Worm (Caenorhabditis elegans) whole organism, late embryonic: Measurements from ENCODE around the gene Y75B8A.33.

Experiments used
- C38D4.7 ChIP-seq: fragments of 200-800 bp; sonication (Bioruptor generic); optimal IDR thresholded peaks from 2 replicates; lab custom pipeline; 2018; ENCODE audit warnings: mild to moderate bottlenecking, missing genetic modification characterization, moderate library complexity, missing compliant biosample characterization
- ahr-1 ChIP-seq: sonication (generic microtip); optimal IDR thresholded peaks from 2 replicates; lab custom pipeline; 2016; ENCODE audit warnings: missing genetic modification characterization, missing compliant biosample characterization
- ama-1 ChIP-seq: fragments of 150-350 bp; optimal IDR thresholded peaks from 2 replicates; lab custom pipeline; 2014
- ceh-19 ChIP-seq: fragments of 200-800 bp; sonication (Bioruptor generic); optimal IDR thresholded peaks from 2 replicates; lab custom pipeline; 2018; ENCODE audit warnings: mild to moderate bottlenecking, missing genetic modification characterization, missing compliant biosample characterization
- ceh-24 ChIP-seq: sonication (generic microtip); optimal IDR thresholded peaks from 2 replicates; lab custom pipeline; 2016; ENCODE audit warnings: mild to moderate bottlenecking, missing genetic modification characterization, missing compliant biosample characterization
- ceh-31 ChIP-seq: sonication (generic microtip); optimal IDR thresholded peaks from 2 replicates; lab custom pipeline; 2016; ENCODE audit warnings: missing genetic modification characterization, missing compliant biosample characterization
- ceh-34 ChIP-seq: sonication (generic microtip); optimal IDR thresholded peaks from 2 replicates; lab custom pipeline; 2016; ENCODE audit warnings: mild to moderate bottlenecking, missing genetic modification characterization, missing compliant biosample characterization
- ceh-48 ChIP-seq: sonication (generic microtip); optimal IDR thresholded peaks from 2 replicates; lab custom pipeline; 2016; ENCODE audit warnings: missing genetic modification characterization, inconsistent platforms, missing compliant biosample characterization
- ceh-6 ChIP-seq: fragments of 200-800 bp; sonication (Bioruptor generic); optimal IDR thresholded peaks from 2 replicates; lab custom pipeline; 2018; ENCODE audit warnings: mild to moderate bottlenecking, missing genetic modification characterization, missing compliant biosample characterization
- dve-1 ChIP-seq: sonication (generic microtip); optimal IDR thresholded peaks from 2 replicates; lab custom pipeline; 2017; ENCODE audit warnings: antibody characterized with exemption, mild to moderate bottlenecking, missing genetic modification characterization, missing compliant biosample characterization
- elt-2 ChIP-seq: sonication (generic microtip); optimal IDR thresholded peaks from 2 replicates; lab custom pipeline; 2016; ENCODE audit warnings: missing genetic modification reagents, missing genetic modification characterization, missing compliant biosample characterization
- elt-4 ChIP-seq: sonication (generic microtip); optimal IDR thresholded peaks from 2 replicates; lab custom pipeline; 2016; ENCODE audit warnings: missing genetic modification characterization, missing compliant biosample characterization
- fax-1 ChIP-seq: sonication (generic microtip); optimal IDR thresholded peaks from 2 replicates; lab custom pipeline; 2016; ENCODE audit warnings: missing genotype, missing genetic modification characterization, missing compliant biosample characterization
- hlh-13 ChIP-seq: fragments of 200-800 bp; sonication (Bioruptor generic); optimal IDR thresholded peaks from 2 replicates; lab custom pipeline; 2018; ENCODE audit warnings: mild to moderate bottlenecking, missing genetic modification characterization, missing compliant biosample characterization
- hlh-15 ChIP-seq: sonication (generic microtip); optimal IDR thresholded peaks from 2 replicates; lab custom pipeline; 2016; ENCODE audit warnings: missing genetic modification characterization, missing compliant biosample characterization
- hlh-30 ChIP-seq: sonication (generic microtip); optimal IDR thresholded peaks from 2 replicates; lab custom pipeline; 2017; ENCODE audit warnings: antibody characterized with exemption, missing genetic modification characterization, missing compliant biosample characterization; ENCODE audit not compliant: insufficient read depth
- madf-2 ChIP-seq: sonication (generic microtip); optimal IDR thresholded peaks from 2 replicates; lab custom pipeline; 2017; ENCODE audit warnings: missing genetic modification characterization, missing compliant biosample characterization
- mec-3 ChIP-seq: sonication (generic microtip); optimal IDR thresholded peaks from 2 replicates; lab custom pipeline; 2016; ENCODE audit warnings: borderline replicate concordance, missing genetic modification characterization, missing compliant biosample characterization
- nfya-1 ChIP-seq: sonication (generic microtip); optimal IDR thresholded peaks from 2 replicates; lab custom pipeline; 2017; ENCODE audit warnings: missing genetic modification characterization, mild to moderate bottlenecking, missing compliant biosample characterization, antibody characterized with exemption, moderate library complexity
- nhr-232 ChIP-seq: sonication (generic microtip); optimal IDR thresholded peaks from 2 replicates; lab custom pipeline; 2016; ENCODE audit warnings: missing genetic modification characterization, missing compliant biosample characterization
- pax-1 ChIP-seq: fragments of 150-350 bp; optimal IDR thresholded peaks from 2 replicates; lab custom pipeline; 2014; ENCODE audit warnings: missing biosample characterization, missing genetic modification characterization
- pqm-1 ChIP-seq: sonication (generic microtip); optimal IDR thresholded peaks from 2 replicates; lab custom pipeline; 2016; ENCODE audit warnings: missing genetic modification characterization, missing compliant biosample characterization
- ref-2 ChIP-seq: sonication (generic microtip); optimal IDR thresholded peaks from 2 replicates; lab custom pipeline; 2016; ENCODE audit warnings: missing genetic modification characterization, missing compliant biosample characterization
- syd-9 ChIP-seq: sonication (generic microtip); optimal IDR thresholded peaks from 2 replicates; lab custom pipeline; 2016; ENCODE audit warnings: mild to moderate bottlenecking, missing genetic modification characterization, moderate library complexity, missing compliant biosample characterization
- tbx-2 ChIP-seq: sonication (generic microtip); optimal IDR thresholded peaks from 2 replicates; lab custom pipeline; 2016; ENCODE audit warnings: missing genetic modification characterization, missing compliant biosample characterization

Gene Y75B8A.33

DNA sequence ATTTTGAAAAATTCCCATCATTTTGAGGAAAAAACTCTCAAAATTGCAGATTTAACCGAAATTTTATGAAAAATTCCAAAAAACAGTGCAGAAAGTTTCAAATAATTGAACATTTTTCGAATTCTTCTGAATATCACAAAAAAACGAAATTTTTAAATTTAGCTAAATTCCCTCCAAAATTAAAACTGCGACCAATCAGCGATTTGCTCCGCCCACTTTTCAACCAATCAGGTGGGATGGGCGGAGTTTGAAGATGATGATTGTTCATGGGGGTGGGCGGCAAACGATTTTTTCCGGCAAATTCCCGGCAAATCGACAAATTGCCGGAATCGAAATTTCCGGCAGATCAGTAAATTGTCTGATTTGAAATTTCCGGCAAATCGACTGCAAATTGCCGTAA is 32.9 kb downstream of the Y75B8A.33 start:
- TF ChIP-seq hlh-13 (GFP tag; lab: Kevin White, UChicago): no peak
- peak; percentile 80 for TF ChIP-seq nfya-1
- no peak for TF ChIP-seq pqm-1 (tag; lab: Kevin White, UChicago)
- TF ChIP-seq fax-1 (tag; lab: Kevin White, UChicago): no peak
- no peak for TF ChIP-seq ceh-6

DNA sequence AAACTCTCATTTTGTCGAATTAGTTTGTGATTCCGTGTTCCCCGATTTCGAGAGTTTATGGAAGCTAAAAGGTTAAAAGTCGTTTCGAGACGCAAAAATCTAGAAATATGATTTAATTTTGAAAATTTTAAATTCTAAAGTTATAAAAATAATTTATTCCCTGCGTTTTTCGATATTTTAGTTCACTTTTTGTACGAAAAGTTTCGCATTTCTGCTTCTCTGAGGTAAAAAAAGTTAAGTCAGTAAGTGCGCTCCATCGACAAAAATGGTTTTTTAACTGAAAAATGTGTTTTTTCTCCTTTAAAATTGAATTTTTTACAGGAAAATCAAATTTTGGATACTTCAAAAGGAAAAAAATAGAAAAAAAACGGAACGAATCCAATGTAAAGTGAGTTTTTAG is 33.7 kb downstream of the Y75B8A.33 start, which contains the start of gene zip-1:
zip-1 (plus strand) TSS at position 301 of the 400 bp plus-strand sequence.
- no peak for TF ChIP-seq elt-4
- TF ChIP-seq mec-3 (tag; lab: Kevin White, UChicago): no peak
- TF ChIP-seq ceh-48 (tag; lab: Kevin White, UChicago): no peak
- no peak for TF ChIP-seq hlh-15 (tag; lab: Kevin White, UChicago)

- TF ChIP-seq nfya-1 (peak; percentile 95), ceh-48 (tag; lab: Kevin White, UChicago) (no peak)
These were observed 35.9 kb downstream of the Y75B8A.33 start for ce11 chrIII:12331300-12331699.

ce11 chrIII:12327528-12327997 is 39.6 kb downstream of the Y75B8A.33 start, which contains the start of the genes zip-12 and Y75B8A.63:
zip-12 (plus strand) TSS chrIII:12327914.
Y75B8A.63 (plus strand) TSS chrIII:12327947.
- TF ChIP-seq elt-2 (tag; lab: Kevin White, UChicago): peak; percentile 73
- TF ChIP-seq madf-2 (tag; lab: Kevin White, UChicago): no peak

- TF ChIP-seq elt-2 (tag; lab: Kevin White, UChicago): peak; percentile 88
- no peak for TF ChIP-seq ahr-1 (tag; lab: Kevin White, UChicago)
- TF ChIP-seq, all 69 proteins: peak for 1
These were observed 41.9 kb downstream of the Y75B8A.33 start for ce11 chrIII:12325284-12325683.

ce11 chrIII:12318794-12319193 is 48.4 kb downstream of the Y75B8A.33 start, which contains the start of gene Y75B8A.28:
Y75B8A.28 (plus strand) TSS chrIII:12319089.
- TF ChIP-seq elt-2 (tag; lab: Kevin White, UChicago): peak; percentile 85
- no peak for TF ChIP-seq nhr-232
- no peak for TF ChIP-seq C38D4.7 (GFP tag; lab: Kevin White, UChicago)
- TF ChIP-seq, all 69 proteins: peak for 1

ce11 chrIII:12317492-12317891 is 49.7 kb downstream of the Y75B8A.33 start:
- peak; percentile 40 for TF ChIP-seq elt-2 (tag; lab: Kevin White, UChicago)
- TF ChIP-seq ceh-24: no peak

ce11 chrIII:12315179-12315578 is 52.0 kb downstream of the Y75B8A.33 start, which contains the start of gene Y75B8A.37:
Y75B8A.37 (plus strand) TSS chrIII:12315479.
- TF ChIP-seq ama-1 (lab: Kevin White, UChicago): no peak
- TF ChIP-seq ceh-34 (tag; lab: Kevin White, UChicago): no peak
- no peak for TF ChIP-seq hlh-15 (tag; lab: Kevin White, UChicago)
- no peak for TF ChIP-seq ceh-19
- no peak for TF ChIP-seq ahr-1 (tag; lab: Kevin White, UChicago)
- TF ChIP-seq pqm-1 (tag; lab: Kevin White, UChicago): no peak
- TF ChIP-seq ref-2: no peak
- no peak for TF ChIP-seq hlh-30
- no peak for TF ChIP-seq dve-1 (tag; lab: Kevin White, UChicago)

DNA sequence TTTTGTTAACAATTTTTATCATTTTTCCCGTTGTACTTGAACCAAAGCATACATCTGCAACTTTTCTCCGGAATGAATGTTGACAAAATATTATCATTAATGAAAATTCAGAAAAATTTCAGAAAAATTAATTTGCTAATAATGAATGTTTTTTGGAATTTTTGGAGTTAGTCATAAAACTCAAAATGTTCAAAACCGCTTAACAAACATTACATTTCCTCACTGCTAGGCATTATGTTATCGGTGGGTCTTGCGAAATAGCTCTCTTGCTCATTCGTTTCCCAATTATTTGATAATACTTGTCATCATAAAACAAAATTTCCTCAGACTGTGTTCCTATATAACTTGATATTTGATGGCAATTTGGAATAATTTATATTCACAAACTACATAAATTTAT is 54.3 kb downstream of the Y75B8A.33 start, which contains the start of gene Y75B8A.39:
Y75B8A.39 (plus strand) TSS at position 301 of the 400 bp plus-strand sequence.
- TF ChIP-seq madf-2 (tag; lab: Kevin White, UChicago): no peak
- no peak for TF ChIP-seq pqm-1 (tag; lab: Kevin White, UChicago)
- TF ChIP-seq pax-1: no peak
- no peak for TF ChIP-seq syd-9 (tag; lab: Kevin White, UChicago)
- TF ChIP-seq tbx-2 (tag; lab: Kevin White, UChicago): no peak
- TF ChIP-seq ceh-31 (tag; lab: Kevin White, UChicago): no peak
